Fruit fly (Drosophila melanogaster) whole organism: ENCODE results near the gene TM9SF3.

Experiments used
- CG8478 ChIP-seq: fragments of >200 bp; optimal IDR thresholded peaks from 2 replicates; lab custom pipeline; 2018; ENCODE audit warnings: inconsistent platforms
- psq ChIP-seq: fragments of >200 bp; optimal IDR thresholded peaks from 2 replicates; lab custom pipeline; 2017
- usp ChIP-seq: fragments of >200 bp; optimal IDR thresholded peaks from 2 replicates; lab custom pipeline; 2017; ENCODE audit warnings: missing biosample characterization, missing genetic modification characterization, mixed read lengths

- TF ChIP-seq usp (GFP tag; lab: Kevin White, UChicago): no peak
- no peak for TF ChIP-seq CG8478 (lab: Kevin White, UChicago)
- TF ChIP-seq psq: no peak
Observed at dm6 chr3L:5580490-5581116, 23.2 kb downstream of the TM9SF3 start.
